Worm (Caenorhabditis elegans): ENCODE data around the gene pms-2.

The pms-2 gene

ce11 chrV:11572803-11573490 is 2.5 kb upstream of the pms-2 start, which contains the start of the genes H12C20.7 and nhr-68 (continued):
- TF ChIP-seq unc-62 (GFP tag; optimal IDR thresholded peaks at IDR 0.05): peak; percentile 3
- TF ChIP-seq K12H6.12 (tag; optimal IDR thresholded peaks at IDR 0.05): peak; percentile 27
- TF ChIP-seq athp-1 (tag; optimal IDR thresholded peaks at IDR 0.05): peak; percentile 37
- no peak for TF ChIP-seq attf-6 (GFP tag; IDR thresholded peaks at IDR 0.05)
- TF ChIP-seq ztf-22 (GFP tag; optimal IDR thresholded peaks at IDR 0.05): peak; percentile 97
- no peak for TF ChIP-seq mes-4 (tag; optimal IDR thresholded peaks at IDR 0.05)
- peak; percentile 50 for TF ChIP-seq ztf-3 (GFP tag; optimal IDR thresholded peaks at IDR 0.05)
- TF ChIP-seq repo-1 (tag; optimal IDR thresholded peaks at IDR 0.05): peak; percentile 90
- TF ChIP-seq lin-54 (GFP tag; optimal IDR thresholded peaks at IDR 0.05): peak; percentile 60
- peak; percentile 70 for TF ChIP-seq tbp1 (GFP tag; optimal IDR thresholded peaks at IDR 0.05)
- no peak for TF ChIP-seq F49E8.2 (tag; optimal IDR thresholded peaks at IDR 0.05; ENCODE audit: insufficient read depth)
- no peak for TF ChIP-seq hmg-1.2 (GFP tag; IDR thresholded peaks at IDR 0.05)
- peak; percentile 23 for TF ChIP-seq ceh-27 (GFP tag; optimal IDR thresholded peaks at IDR 0.05)
- TF ChIP-seq sdz-38 (tag; optimal IDR thresholded peaks at IDR 0.05): no peak
- TF ChIP-seq hsf-1 (GFP tag; IDR thresholded peaks at IDR 0.05): no peak
- TF ChIP-seq fkh-3 (tag; optimal IDR thresholded peaks at IDR 0.05): no peak
- TF ChIP-seq let-526 (GFP tag; IDR thresholded peaks at IDR 0.05): no peak
- TF ChIP-seq Y53G8AR.9 (GFP tag; conservative IDR thresholded peaks at IDR 0.05): 0 out of 2 replicates have a peak, but pooled peaks have one; percentile 13
- TF ChIP-seq Y79H2A.3 (GFP tag; conservative IDR thresholded peaks at IDR 0.05): 0 out of 2 replicates have a peak, but pooled peaks have one; percentile 27
- peak; percentile 97 for TF ChIP-seq somi-1 (GFP tag; optimal IDR thresholded peaks at IDR 0.05)
- TF ChIP-seq ztf-26 (tag; optimal IDR thresholded peaks at IDR 0.05): peak; percentile 97
- TF ChIP-seq B0261.1 (tag; optimal IDR thresholded peaks at IDR 0.05): peak; percentile 5
- 0 out of 2 replicates have a peak, but pooled peaks have one; percentile 21 for TF ChIP-seq mcd-1 (GFP tag; IDR thresholded peaks at IDR 0.05)
- no peak for TF ChIP-seq snpc-1.3 (tag; optimal IDR thresholded peaks at IDR 0.05; ENCODE audit: insufficient read depth)
- TF ChIP-seq ets-4 (GFP tag; optimal IDR thresholded peaks at IDR 0.05): peak; percentile 2
- no peak for TF ChIP-seq lsl-1 (GFP tag; optimal IDR thresholded peaks at IDR 0.05)
- TF ChIP-seq him-1 (tag; optimal IDR thresholded peaks at IDR 0.05): no peak

- no peak for TF ChIP-seq lag-1 (GFP tag; IDR thresholded peaks at IDR 0.05)
- no peak for TF ChIP-seq ztf-22 (GFP tag; optimal IDR thresholded peaks at IDR 0.05)
- TF ChIP-seq tlf-1 (GFP tag; optimal IDR thresholded peaks at IDR 0.05): no peak
- TF ChIP-seq lin-35 (GFP tag; optimal IDR thresholded peaks at IDR 0.05): no peak
- TF ChIP-seq ccch-3 (GFP tag; optimal IDR thresholded peaks at IDR 0.05): no peak
- TF ChIP-seq nfyb-1 (GFP tag; IDR thresholded peaks at IDR 0.05): no peak
- no peak for TF ChIP-seq efl-1 (GFP tag; optimal IDR thresholded peaks at IDR 0.05)
- no peak for TF ChIP-seq mcd-1 (GFP tag; IDR thresholded peaks at IDR 0.05)
- no peak for TF ChIP-seq snpc-4 (GFP tag; optimal IDR thresholded peaks at IDR 0.05)
- no peak for TF ChIP-seq snpc-4 (tag; optimal IDR thresholded peaks at IDR 0.05)
- no peak for TF ChIP-seq cebp-1 (GFP tag; IDR thresholded peaks at IDR 0.05)
- no peak for TF ChIP-seq cebp-1 (tag; optimal IDR thresholded peaks at IDR 0.05)
- no peak for TF ChIP-seq die-1 (tag; optimal IDR thresholded peaks at IDR 0.05)
These were observed 5.8 kb downstream of the pms-2 start, which contains the start of gene srx-87 for ce11 chrV:11564573-11564972. TSS of gene srx-87 (plus strand) at chrV:11564873.
